Worm (Caenorhabditis elegans) whole organism, L1 larva: Measurements from ENCODE around the gene ZK154.5.
A peak's percentile ranks its signal among the peaks of the same experiment; 100 is the strongest.

Experiments
- C16A3.4 ChIP-seq: fragments of 150-350 bp; optimal IDR thresholded peaks from 2 replicates; lab custom pipeline; 2014; ENCODE audit warnings: missing biosample characterization, missing genetic modification characterization
- Y116A8C.19 ChIP-seq: sonication (generic microtip); optimal IDR thresholded peaks from 2 replicates; lab custom pipeline; 2016; ENCODE audit warnings: missing compliant biosample characterization, missing genetic modification characterization, borderline replicate concordance
- alr-1 ChIP-seq: fragments of 200-800 bp; sonication (Bioruptor generic); optimal IDR thresholded peaks from 2 replicates; lab custom pipeline; 2018; ENCODE audit warnings: borderline replicate concordance, mild to moderate bottlenecking, missing genetic modification characterization, missing compliant biosample characterization
- ama-1 ChIP-seq: fragments of 150-350 bp; optimal IDR thresholded peaks from 2 replicates; lab custom pipeline; 2014
- blmp-1 ChIP-seq: fragments of 150-350 bp; optimal IDR thresholded peaks from 2 replicates; lab custom pipeline; 2014; ENCODE audit warnings: missing biosample characterization, missing genetic modification characterization
- ceh-63 ChIP-seq: fragments of 200-800 bp; sonication (Bioruptor generic); optimal IDR thresholded peaks from 2 replicates; lab custom pipeline; 2018; ENCODE audit warnings: mild to moderate bottlenecking, missing genetic modification characterization, missing compliant biosample characterization
- ceh-82 ChIP-seq, 3 experiments: fragments of 150-350 bp in 1 of 3; sonication (generic microtip) in 2 of 3; optimal IDR thresholded peaks; 2 replicates each; lab custom pipeline; 2014 to 2017; ENCODE audit warnings: missing biosample characterization in 3 of 3, missing genetic modification characterization in 3 of 3
- ceh-88 ChIP-seq: fragments of 200-800 bp; sonication (Bioruptor generic); IDR thresholded peaks from 2 replicates; pipeline ENCODE4 v1.3.6; 2022; ENCODE audit warnings: missing genetic modification characterization, missing compliant biosample characterization
- ceh-90 ChIP-seq: sonication (generic microtip); optimal IDR thresholded peaks from 2 replicates; lab custom pipeline; 2016; ENCODE audit warnings: missing genetic modification characterization, missing compliant biosample characterization
- dpl-1 ChIP-seq, 3 experiments: fragments of 150-350 bp in 2 of 3; sonication (generic microtip) in 1 of 3; optimal IDR thresholded peaks; 2 replicates each; lab custom pipeline; 2014 to 2017; ENCODE audit warnings: missing biosample characterization in 3 of 3, missing genetic modification characterization in 3 of 3, missing genetic modification reagents in 3 of 3
- dsc-1 ChIP-seq: sonication (generic microtip); optimal IDR thresholded peaks from 2 replicates; lab custom pipeline; 2016; ENCODE audit warnings: mild to moderate bottlenecking, missing genetic modification characterization, missing compliant biosample characterization
- efl-1 ChIP-seq, 4 experiments: fragments of 150-350 bp; optimal IDR thresholded peaks in 3 of 4; peaks in 1 of 4; 1 replicate in 1 of 4; 2 replicates in 3 of 4; lab custom pipeline; 2014; ENCODE audit warnings: missing biosample characterization in 2 of 4, missing genetic modification characterization in 2 of 4, missing genetic modification reagents in 2 of 4
- egl-27 ChIP-seq, 2 experiments: fragments of 150-350 bp in 1 of 2; sonication (generic microtip); optimal IDR thresholded peaks; 3 replicates each; lab custom pipeline; 2017 to 2018; ENCODE audit warnings: missing biosample characterization in 2 of 2, missing genetic modification characterization in 2 of 2, missing genetic modification reagents in 2 of 2
- elt-2 ChIP-seq: sonication (generic microtip); optimal IDR thresholded peaks from 2 replicates; lab custom pipeline; 2016; ENCODE audit warnings: missing genetic modification characterization, mild to moderate bottlenecking, inconsistent platforms, missing compliant biosample characterization, missing genetic modification reagents
- elt-3 ChIP-seq, 6 experiments: fragments of 150-350 bp in 1 of 6; sonication (generic microtip); optimal IDR thresholded peaks; 2 replicates each; lab custom pipeline; 2017 to 2018; ENCODE audit warnings: missing biosample characterization in 6 of 6, missing genetic modification characterization in 6 of 6, inconsistent platforms in 1 of 6
- fkh-8 ChIP-seq: sonication (generic microtip); optimal IDR thresholded peaks from 2 replicates; lab custom pipeline; 2016; ENCODE audit warnings: mild to moderate bottlenecking, missing genetic modification characterization, missing compliant biosample characterization
- fos-1 ChIP-seq: fragments of 150-350 bp; optimal IDR thresholded peaks from 2 replicates; lab custom pipeline; 2014; ENCODE audit warnings: missing biosample characterization, missing genetic modification characterization
- grh-1 ChIP-seq: fragments of 200-800 bp; sonication (Bioruptor generic); IDR thresholded peaks from 2 replicates; pipeline ENCODE4 v1.3.6; 2022; ENCODE audit warnings: missing genetic modification reagents, missing genetic modification characterization, missing compliant biosample characterization
- hlh-4 ChIP-seq: sonication (generic microtip); optimal IDR thresholded peaks from 2 replicates; lab custom pipeline; 2016; ENCODE audit warnings: mild to moderate bottlenecking, missing genetic modification characterization, missing compliant biosample characterization
- jun-1 ChIP-seq: fragments of 150-350 bp; optimal IDR thresholded peaks from 2 replicates; lab custom pipeline; 2014; ENCODE audit warnings: missing biosample characterization, missing genetic modification reagents, missing genetic modification characterization
- lin-13 ChIP-seq: fragments of 150-350 bp; optimal IDR thresholded peaks from 2 replicates; lab custom pipeline; 2014; ENCODE audit warnings: missing biosample characterization, missing genetic modification reagents, missing genetic modification characterization
- lin-14 ChIP-seq: fragments of 200-800 bp; sonication (Bioruptor generic); optimal IDR thresholded peaks from 2 replicates; lab custom pipeline; 2018; ENCODE audit warnings: mild to moderate bottlenecking, missing genetic modification characterization, moderate library complexity, missing compliant biosample characterization
- lin-35 ChIP-seq, 2 experiments: fragments of 150-350 bp; optimal IDR thresholded peaks; 2 replicates each; lab custom pipeline; 2014; ENCODE audit warnings: missing biosample characterization in 2 of 2, missing genetic modification characterization in 2 of 2, missing genetic modification reagents in 2 of 2
- lir-3 ChIP-seq: sonication (generic microtip); optimal IDR thresholded peaks from 2 replicates; lab custom pipeline; 2016; ENCODE audit warnings: mild to moderate bottlenecking, missing genetic modification characterization, moderate library complexity, missing compliant biosample characterization; ENCODE audit not compliant: poor library complexity
- lsy-2 ChIP-seq, 2 experiments: fragments of 150-350 bp; optimal IDR thresholded peaks; 2 replicates each; lab custom pipeline; 2014; ENCODE audit warnings: missing biosample characterization in 2 of 2, missing genetic modification characterization in 2 of 2
- mab-9 ChIP-seq: fragments of 200-800 bp; sonication (Bioruptor generic); IDR thresholded peaks from 2 replicates; pipeline ENCODE4 v1.3.6; 2022; ENCODE audit warnings: missing genetic modification reagents, missing genetic modification characterization, missing compliant biosample characterization
- mdl-1 ChIP-seq, 2 experiments: fragments of 150-350 bp; optimal IDR thresholded peaks; 2 replicates each; lab custom pipeline; 2014 to 2017; ENCODE audit warnings: missing biosample characterization in 2 of 2, missing genetic modification characterization in 2 of 2, inconsistent platforms in 1 of 2
- mep-1 ChIP-seq: fragments of 150-350 bp; optimal IDR thresholded peaks from 2 replicates; lab custom pipeline; 2014; ENCODE audit warnings: missing biosample characterization, missing genetic modification characterization
- nhr-11 ChIP-seq: fragments of 150-350 bp; optimal IDR thresholded peaks from 2 replicates; lab custom pipeline; 2014; ENCODE audit warnings: missing biosample characterization, missing genetic modification characterization
- nhr-20 ChIP-seq: sonication (generic microtip); optimal IDR thresholded peaks from 2 replicates; lab custom pipeline; 2016; ENCODE audit warnings: mild to moderate bottlenecking, missing genetic modification characterization, missing compliant biosample characterization
- nhr-28 ChIP-seq: fragments of 150-350 bp; optimal IDR thresholded peaks from 2 replicates; lab custom pipeline; 2014; ENCODE audit warnings: missing biosample characterization, missing genetic modification characterization
- nhr-47 ChIP-seq: sonication (generic microtip); optimal IDR thresholded peaks from 2 replicates; lab custom pipeline; 2016; ENCODE audit warnings: mild to moderate bottlenecking, missing genetic modification characterization, moderate library complexity, missing compliant biosample characterization
- nhr-71 ChIP-seq: sonication (generic microtip); optimal IDR thresholded peaks from 2 replicates; lab custom pipeline; 2016; ENCODE audit warnings: mild to moderate bottlenecking, missing genetic modification characterization, moderate library complexity, missing compliant biosample characterization
- nhr-76 ChIP-seq: sonication (generic microtip); optimal IDR thresholded peaks from 2 replicates; lab custom pipeline; 2017; ENCODE audit warnings: missing biosample characterization, missing genetic modification characterization
- nhr-77 ChIP-seq: fragments of 150-350 bp; optimal IDR thresholded peaks from 2 replicates; lab custom pipeline; 2014; ENCODE audit warnings: missing biosample characterization, missing genetic modification characterization
- nhr-85 ChIP-seq: sonication (generic microtip); peaks from one replicate; lab custom pipeline; 2016; ENCODE audit warnings: missing genetic modification characterization, inconsistent platforms, missing compliant biosample characterization
- rnt-1 ChIP-seq: sonication (generic microtip); optimal IDR thresholded peaks from 2 replicates; lab custom pipeline; 2016; ENCODE audit warnings: mild to moderate bottlenecking, missing genetic modification characterization, moderate library complexity, missing compliant biosample characterization
- skn-1 ChIP-seq: fragments of 150-350 bp; optimal IDR thresholded peaks from 2 replicates; lab custom pipeline; 2014; ENCODE audit warnings: missing biosample characterization, missing genetic modification characterization
- snpc-4 ChIP-seq: fragments of 150-350 bp; optimal IDR thresholded peaks from 2 replicates; lab custom pipeline; 2014; ENCODE audit warnings: missing biosample characterization, missing genetic modification characterization
- snu-23 ChIP-seq: sonication (generic microtip); optimal IDR thresholded peaks from 2 replicates; lab custom pipeline; 2016; ENCODE audit warnings: missing genetic modification characterization, missing compliant biosample characterization
- sup-37 ChIP-seq: fragments of 200-800 bp; sonication (Bioruptor generic); optimal IDR thresholded peaks from 2 replicates; lab custom pipeline; 2018; ENCODE audit warnings: mild to moderate bottlenecking, missing genetic modification characterization, missing compliant biosample characterization
- swsn-7 ChIP-seq: sonication (generic microtip); optimal IDR thresholded peaks from 2 replicates; lab custom pipeline; 2016; ENCODE audit warnings: missing genetic modification characterization, missing compliant biosample characterization
- tbx-2 ChIP-seq: sonication (generic microtip); optimal IDR thresholded peaks from 2 replicates; lab custom pipeline; 2016; ENCODE audit warnings: missing genetic modification characterization, missing compliant biosample characterization
- tlp-1 ChIP-seq: fragments of 150-350 bp; optimal IDR thresholded peaks from 2 replicates; lab custom pipeline; 2014; ENCODE audit warnings: missing biosample characterization, missing genetic modification characterization
- unc-30 ChIP-seq: sonication (generic microtip); optimal IDR thresholded peaks from 2 replicates; lab custom pipeline; 2017; ENCODE audit warnings: missing biosample characterization, missing genetic modification characterization
- unc-62 ChIP-seq: fragments of 150-350 bp; optimal IDR thresholded peaks from 2 replicates; lab custom pipeline; 2014; ENCODE audit warnings: missing biosample characterization, missing genetic modification reagents, missing genetic modification characterization
- unc-86 ChIP-seq: sonication (generic microtip); optimal IDR thresholded peaks from 2 replicates; lab custom pipeline; 2016; ENCODE audit warnings: missing genetic modification characterization, missing compliant biosample characterization
- xbp-1 ChIP-seq: sonication (generic microtip); optimal IDR thresholded peaks from 2 replicates; lab custom pipeline; 2016; ENCODE audit warnings: missing genetic modification characterization, missing compliant biosample characterization
- ztf-11 ChIP-seq, 2 experiments: sonication (generic microtip); optimal IDR thresholded peaks; 2 replicates each; lab custom pipeline; 2016 to 2017; ENCODE audit warnings: missing genetic modification characterization in 2 of 2, missing biosample characterization in 1 of 2, missing compliant biosample characterization in 1 of 2

The ZK154.5 gene

DNA sequence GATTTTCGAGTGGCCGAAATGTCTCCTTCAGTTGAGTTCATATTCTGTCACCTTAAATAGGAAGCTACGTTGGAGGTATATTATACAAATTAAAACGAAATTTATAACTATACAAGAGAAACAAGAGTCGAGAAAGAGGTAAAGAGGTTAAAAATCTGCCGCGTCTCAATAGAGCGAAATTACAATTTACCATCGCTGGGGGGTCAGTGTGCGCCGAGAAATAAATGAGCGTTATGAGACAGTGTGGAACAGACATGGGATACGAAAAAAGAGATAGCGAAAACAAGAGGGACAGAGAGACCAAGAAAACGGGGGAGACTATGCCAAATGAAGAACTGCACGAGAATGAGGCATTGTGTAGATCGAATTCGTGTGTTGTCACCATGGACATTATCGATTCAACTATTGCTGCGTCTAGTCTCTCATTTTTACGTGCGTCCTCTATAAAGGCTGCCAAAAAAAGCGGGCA, at the start of gene ZK154.5:
Gene ZK154.5, minus strand, starts transcription at position 51 of the 469 bp plus-strand sequence.
- TF ChIP-seq hlh-4 (tag; lab: Kevin White, UChicago) (no peak), skn-1 (tag; lab: Kevin White, UChicago) (peak; percentile 15), ceh-90 (no peak), tlp-1 (tag; lab: Kevin White, UChicago) (no peak), snu-23 (GFP tag; lab: Kevin White, UChicago) (peak; percentile 74), alr-1 (no peak), blmp-1 (tag; lab: Kevin White, UChicago) (peak; percentile 52), unc-86 (tag; lab: Kevin White, UChicago) (peak; percentile 26), mep-1 (tag; lab: Kevin White, UChicago) (peak; percentile 62), xbp-1 (peak; percentile 48), lin-14 (GFP tag; lab: Kevin White, UChicago) (peak; percentile 80), lir-3 (tag; lab: Kevin White, UChicago) (no peak), nhr-28 (tag; lab: Kevin White, UChicago) (no peak), snpc-4 (tag; lab: Kevin White, UChicago) (no peak), grh-1 (GFP tag; lab: Robert Waterston, UW) (no peak), unc-30 (tag; lab: Kevin White, UChicago) (no peak), dsc-1 (tag; lab: Kevin White, UChicago) (no peak), elt-2 (tag; lab: Kevin White, UChicago) (no peak), elt-3 (tag; optimal IDR thresholded peaks at IDR 0.05; lab: Kevin White, UChicago) (peak in 1 of 6 experiments; percentile 50), nhr-77 (tag; lab: Kevin White, UChicago) (peak; percentile 15), fkh-8 (tag; lab: Kevin White, UChicago) (peak; percentile 43), rnt-1 (peak; percentile 31), lin-13 (GFP tag; lab: Kevin White, UChicago) (no peak), sup-37 (GFP tag; lab: Kevin White, UChicago) (no peak), lin-35 (GFP tag; optimal IDR thresholded peaks at IDR 0.05; lab: Kevin White, UChicago) (peak; percentile 58 to 74), nhr-71 (peak; percentile 59), lsy-2 (tag; optimal IDR thresholded peaks at IDR 0.05; lab: Kevin White, UChicago) (peak; percentile 18 to 61), tbx-2 (tag; lab: Kevin White, UChicago) (peak; percentile 39), ama-1 (lab: Kevin White, UChicago) (no peak), fos-1 (tag; lab: Kevin White, UChicago) (no peak), mdl-1 (tag; optimal IDR thresholded peaks at IDR 0.05; lab: Kevin White, UChicago) (peak in 1 of 2 experiments; percentile 52), unc-62 (GFP tag; lab: Kevin White, UChicago) (no peak), jun-1 (no peak), swsn-7 (peak; percentile 49), ztf-11 (tag; optimal IDR thresholded peaks at IDR 0.05; lab: Kevin White, UChicago) (peak in 1 of 2 experiments; percentile 16), nhr-47 (tag; lab: Kevin White, UChicago) (peak; percentile 41), ceh-63 (GFP tag; lab: Kevin White, UChicago) (no peak), mab-9 (GFP tag; lab: Robert Waterston, UW) (no peak), nhr-20 (tag; lab: Kevin White, UChicago) (peak; percentile 59), dpl-1 (GFP tag; optimal IDR thresholded peaks at IDR 0.05; lab: Kevin White, UChicago) (peak; percentile 11 to 64 (median 45)), ceh-88 (GFP tag; lab: Robert Waterston, UW) (no peak), nhr-11 (tag; lab: Kevin White, UChicago) (no peak), Y116A8C.19 (no peak), nhr-85 (tag; lab: Kevin White, UChicago) (peak; percentile 36), efl-1 (optimal IDR thresholded peaks at IDR 0.05; lab: Kevin White, UChicago) (peak; percentile 44 to 84), efl-1 (GFP tag; optimal IDR thresholded peaks at IDR 0.05 in 1 of 2; lab: Kevin White, UChicago) (peak in 1 of 2 experiments; percentile 19), nhr-76 (tag; lab: Kevin White, UChicago) (no peak), ceh-82 (tag; optimal IDR thresholded peaks at IDR 0.05; lab: Kevin White, UChicago) (peak in 1 of 3 experiments; percentile 38), egl-27 (tag; optimal IDR thresholded peaks at IDR 0.05; lab: Kevin White, UChicago) (no peak), C16A3.4 (tag; lab: Kevin White, UChicago) (peak; percentile 30)
- TF ChIP-seq, all 84 proteins: peak for 25
